Fruit fly (Drosophila melanogaster) Kc167 (cell line): ENCODE data around the gene PIG-L.

Source experiments
- Myc ChIP-seq: fragments of >200 bp; optimal IDR thresholded peaks from 2 replicates; lab custom pipeline; 2017; ENCODE audit warnings: missing external identifiers
- Sin3A ChIP-seq: fragments of >200 bp; optimal IDR thresholded peaks from 2 replicates; lab custom pipeline; 2018; ENCODE audit warnings: missing external identifiers
- h ChIP-seq: fragments of >200 bp; optimal IDR thresholded peaks from 3 replicates; lab custom pipeline; 2018; ENCODE audit warnings: missing external identifiers
- insv ChIP-seq: fragments of >200 bp; optimal IDR thresholded peaks from 3 replicates; lab custom pipeline; 2018; ENCODE audit warnings: missing external identifiers
- psq ChIP-seq: fragments of >200 bp; optimal IDR thresholded peaks from 2 replicates; lab custom pipeline; 2017; ENCODE audit warnings: missing external identifiers
- ttk ChIP-seq: sonication (Bioruptor generic); optimal IDR thresholded peaks from 2 replicates; lab custom pipeline; 2017; ENCODE audit warnings: missing external identifiers

Gene PIG-L

DNA sequence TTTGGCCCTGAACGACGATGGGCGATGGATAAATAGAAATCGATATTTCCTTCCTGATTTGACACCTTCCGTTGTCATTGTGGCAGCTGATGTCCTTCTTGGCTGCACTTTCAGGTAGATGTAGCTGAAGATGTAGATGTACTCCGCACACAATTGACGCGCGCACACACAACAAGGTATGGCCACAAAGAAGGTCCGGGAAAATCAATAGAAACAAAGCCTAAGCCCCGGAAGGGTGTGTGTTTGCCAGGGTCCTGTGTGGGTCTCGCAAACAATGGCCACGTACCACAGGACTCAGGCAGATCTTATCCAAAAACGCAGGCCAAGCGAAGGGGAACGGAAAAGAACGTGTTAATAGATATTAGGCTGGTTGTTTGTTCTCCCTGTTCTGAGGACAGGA lies 25.7 kb downstream of the PIG-L start:
- TF ChIP-seq insv (lab: Kevin White, UChicago) (no peak), h (lab: Kevin White, UChicago) (no peak), Myc (lab: Kevin White, UChicago) (no peak), ttk (no peak), Sin3A (no peak), psq (lab: Kevin White, UChicago) (no peak)

DNA sequence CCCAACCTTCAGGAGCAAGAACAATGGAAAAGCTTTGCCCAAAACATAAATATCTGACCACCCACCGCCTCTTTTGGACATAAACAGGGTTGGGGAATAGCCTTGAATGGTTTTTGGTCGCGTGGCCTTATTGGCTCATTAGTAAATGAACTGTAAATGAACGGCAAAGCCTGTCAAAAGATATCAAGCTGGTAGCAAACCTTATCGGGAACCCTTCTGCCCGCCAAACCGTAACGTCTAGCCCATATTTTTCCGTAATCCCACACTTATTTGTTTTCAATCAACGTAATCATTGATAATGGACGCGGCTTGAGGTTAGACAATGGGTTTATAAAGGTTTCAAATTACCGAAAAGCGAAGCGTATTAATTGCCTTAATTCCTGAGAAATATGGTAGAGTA lies 35.8 kb downstream of the PIG-L start:
- TF ChIP-seq Myc (lab: Kevin White, UChicago) (no peak), h (lab: Kevin White, UChicago) (no peak), Sin3A (no peak), ttk (no peak), insv (lab: Kevin White, UChicago) (no peak), psq (lab: Kevin White, UChicago) (no peak)

dm6 chr3R:19972598-19972997 lies 48.5 kb downstream of the PIG-L start, which contains the start of gene CG31213:
Gene CG31213 (plus strand): TSS chr3R:19972898.
- TF ChIP-seq h (lab: Kevin White, UChicago) (no peak), ttk (no peak), psq (lab: Kevin White, UChicago) (no peak), Sin3A (no peak), Myc (lab: Kevin White, UChicago) (no peak), insv (lab: Kevin White, UChicago) (no peak)

- TF ChIP-seq h (lab: Kevin White, UChicago): no peak
- no peak for TF ChIP-seq psq (lab: Kevin White, UChicago)
- no peak for TF ChIP-seq Myc (lab: Kevin White, UChicago)
- no peak for TF ChIP-seq ttk
- no peak for TF ChIP-seq insv (lab: Kevin White, UChicago)
- no peak for TF ChIP-seq Sin3A
These were observed 52.4 kb downstream of the PIG-L start for dm6 chr3R:19968695-19969094.
